Worm (Caenorhabditis elegans): ENCODE measurements around the gene clec-72.

- TF ChIP-seq C08G9.2 (tag; optimal IDR thresholded peaks at IDR 0.05) (no peak), pros-1 (tag; optimal IDR thresholded peaks at IDR 0.05) (no peak), ceh-19 (GFP tag; optimal IDR thresholded peaks at IDR 0.05) (no peak), odd-2 (tag; optimal IDR thresholded peaks at IDR 0.05) (no peak), dmd-4 (tag; optimal IDR thresholded peaks at IDR 0.05; ENCODE audit: borderline replicate concordance) (no peak), nhr-11 (tag; optimal IDR thresholded peaks at IDR 0.05) (no peak), elt-2 (tag; optimal IDR thresholded peaks at IDR 0.05) (no peak), pqm-1 (tag; optimal IDR thresholded peaks at IDR 0.05) (no peak)
Measured at ce11 chrIV:3909114-3909513, 35.5 kb upstream of the clec-72 start, which contains the start of gene F56D6.13.

Measured in whole organism, late embryonic.